Fruit fly (Drosophila melanogaster) whole organism, pupa: ENCODE data around the gene CG2186.

Source experiments
- CG14655 ChIP-seq: fragments of 200-800 bp; sonication (Bioruptor generic); optimal IDR thresholded peaks from 3 replicates; lab custom pipeline; 2017; ENCODE audit warnings: mild to moderate bottlenecking, missing biosample characterization, missing genetic modification reagents, missing genetic modification characterization
- CG32121 ChIP-seq: fragments of 200-800 bp; sonication (Bioruptor generic); IDR thresholded peaks from 2 replicates; pipeline ENCODE4 v1.3.6; 2022; ENCODE audit warnings: missing biosample characterization, missing genetic modification characterization
- CG34367 ChIP-seq: fragments of 200-800 bp; sonication (Bioruptor generic); optimal IDR thresholded peaks from 2 replicates; lab custom pipeline; 2018; ENCODE audit warnings: missing biosample characterization, mild to moderate bottlenecking, missing genetic modification characterization
- Pif1B ChIP-seq: fragments of 200-800 bp; sonication (Bioruptor generic); optimal IDR thresholded peaks from 3 replicates; lab custom pipeline; 2016; ENCODE audit warnings: missing biosample characterization, missing genetic modification characterization
- gl ChIP-seq: fragments of 200-800 bp; sonication (Bioruptor generic); optimal IDR thresholded peaks from 2 replicates; lab custom pipeline; 2018; ENCODE audit warnings: missing biosample characterization, mild to moderate bottlenecking, missing genetic modification characterization
- rn ChIP-seq: fragments of 200-800 bp; sonication (Bioruptor generic); IDR thresholded peaks from 2 replicates; pipeline ENCODE4 v1.3.6; 2022; ENCODE audit warnings: missing biosample characterization, missing genetic modification characterization

DNA sequence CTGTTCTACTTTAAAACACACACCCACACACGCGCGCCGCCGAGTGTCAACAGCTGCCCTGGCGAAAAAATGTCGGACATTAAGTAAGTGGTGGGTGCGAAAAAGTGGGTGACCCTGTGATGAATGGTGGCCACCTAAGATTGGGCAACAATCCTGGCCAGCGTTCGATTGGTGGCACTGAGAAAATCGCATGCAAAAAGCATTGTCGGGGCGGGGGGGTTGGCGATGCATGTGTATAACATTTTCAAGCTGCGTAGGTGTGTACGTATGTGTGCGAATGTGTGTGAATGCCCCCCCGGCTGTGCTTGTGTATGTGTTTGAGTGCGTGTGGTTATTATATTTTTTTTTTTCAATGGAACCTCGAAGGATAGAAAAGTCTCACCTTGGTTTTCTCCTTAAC is 398 bp downstream of the CG2186 start:
- TF ChIP-seq rn (GFP tag; lab: Robert Waterston, UW) (no peak), gl (tag; lab: Kevin White, UChicago) (no peak), CG32121 (no peak), Pif1B (GFP tag; lab: Kevin White, UChicago) (no peak), CG34367 (tag; lab: Kevin White, UChicago) (no peak), CG14655 (GFP tag; lab: Kevin White, UChicago) (no peak)
